Worm (Caenorhabditis elegans): Measurements from ENCODE around the gene asp-3.

ce11 chrX:6782857-6783256 is 8.0 kb upstream of the asp-3 start, which contains the start of gene idpp-6:
- no peak for TF ChIP-seq snpc-4 (tag; optimal IDR thresholded peaks at IDR 0.05)
- no peak for TF ChIP-seq ceh-63 (GFP tag; optimal IDR thresholded peaks at IDR 0.05)
- TF ChIP-seq nhr-11 (tag; optimal IDR thresholded peaks at IDR 0.05): no peak

Measured in whole organism, L1 larva.